Worm (Caenorhabditis elegans): ENCODE results near the gene C07A9.9.

C07A9.9 gene

DNA sequence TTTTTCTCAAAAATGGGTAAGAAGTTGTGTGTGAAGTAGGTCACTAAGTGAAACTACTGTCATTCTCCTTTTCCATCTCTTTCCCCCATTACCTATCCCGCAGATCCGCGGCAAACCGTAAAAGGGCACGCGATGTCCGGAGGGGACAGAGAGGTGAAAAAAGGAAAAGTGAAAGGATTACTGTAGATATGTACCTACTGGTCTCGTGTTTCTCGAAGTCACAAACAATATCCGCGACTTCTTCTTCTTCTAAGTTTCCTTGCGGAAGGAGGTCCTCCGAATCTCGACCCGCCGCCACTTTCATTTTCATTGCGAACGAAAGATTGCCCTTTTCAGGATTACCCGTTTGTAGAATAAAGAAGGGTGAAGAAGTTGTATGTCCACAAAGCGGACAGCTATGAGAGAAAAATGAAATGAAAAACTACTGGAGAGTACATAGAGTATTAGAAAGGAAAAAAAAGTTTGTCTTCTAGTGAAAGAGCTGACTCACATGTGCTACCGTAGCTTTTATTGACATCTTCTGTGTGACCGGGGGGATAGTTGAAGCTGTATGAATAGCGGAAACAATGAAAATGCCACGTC lies 20.9 kb downstream of the C07A9.9 start:
- TF ChIP-seq nhr-25 (tag; optimal IDR thresholded peaks at IDR 0.05) (peak; percentile 10), nhr-23 (tag; optimal IDR thresholded peaks at IDR 0.05) (peak; percentile 84), nhr-43 (tag; optimal IDR thresholded peaks at IDR 0.05; ENCODE audit: poor library complexity, severe bottlenecking) (peak; percentile 66), ztf-11 (tag; optimal IDR thresholded peaks at IDR 0.05) (no peak)

DNA sequence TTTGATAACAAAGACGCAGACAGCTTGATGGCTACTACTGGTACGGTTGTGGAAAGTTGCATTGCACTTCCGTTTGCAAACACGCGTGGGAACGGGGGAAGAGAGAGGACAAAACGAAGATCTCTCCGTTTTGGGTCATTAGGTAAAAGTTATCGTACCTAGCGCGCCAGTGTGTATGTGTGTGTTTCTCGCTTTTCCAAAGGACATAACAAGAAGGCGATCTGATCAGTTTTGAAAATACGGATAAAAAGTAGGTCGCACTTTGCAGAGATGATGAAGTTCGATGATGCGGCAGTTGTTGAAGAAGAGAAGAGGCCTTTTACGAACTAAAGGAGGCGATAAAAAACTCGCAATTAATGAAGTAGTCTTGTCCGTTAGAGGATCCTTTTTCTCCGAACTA lies 22.3 kb downstream of the C07A9.9 start:
- TF ChIP-seq ceh-28 (tag; optimal IDR thresholded peaks at IDR 0.05) (no peak), nhr-23 (tag; optimal IDR thresholded peaks at IDR 0.05) (peak; percentile 59), unc-39 (tag; optimal IDR thresholded peaks at IDR 0.05) (no peak), nhr-43 (tag; optimal IDR thresholded peaks at IDR 0.05; ENCODE audit: poor library complexity, severe bottlenecking) (no peak), elt-1 (tag; optimal IDR thresholded peaks at IDR 0.05) (no peak), elt-3 (tag; optimal IDR thresholded peaks at IDR 0.05) (peak in 1 of 3 experiments; percentile 66), snpc-4 (tag; optimal IDR thresholded peaks at IDR 0.05) (no peak), R02D3.7 (tag; optimal IDR thresholded peaks at IDR 0.05) (no peak), nhr-28 (tag; optimal IDR thresholded peaks at IDR 0.05) (no peak), lsy-12 (tag; optimal IDR thresholded peaks at IDR 0.05) (no peak)

DNA sequence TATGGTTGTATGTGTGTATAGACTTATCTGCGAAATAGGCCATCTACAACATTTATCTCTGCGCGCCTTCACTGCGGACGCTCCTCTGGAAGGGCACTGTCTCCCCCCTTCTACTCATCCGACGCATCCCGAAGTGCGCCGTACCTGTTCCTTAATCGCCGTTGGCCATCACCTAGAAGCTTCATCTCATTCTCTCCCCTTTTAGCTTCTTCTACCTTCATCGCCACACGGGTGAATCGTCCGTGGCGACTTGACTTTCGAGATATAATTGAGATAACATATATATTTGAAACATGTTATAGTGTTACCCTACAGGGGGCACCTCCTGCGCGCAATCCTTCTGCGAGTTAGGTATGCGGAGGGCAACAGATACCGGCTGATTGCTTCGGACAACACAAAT lies 25.3 kb downstream of the C07A9.9 start:
- no peak for TF ChIP-seq nhr-67 (tag; optimal IDR thresholded peaks at IDR 0.05)
- peak; percentile 16 for TF ChIP-seq nhr-23 (tag; optimal IDR thresholded peaks at IDR 0.05)

DNA sequence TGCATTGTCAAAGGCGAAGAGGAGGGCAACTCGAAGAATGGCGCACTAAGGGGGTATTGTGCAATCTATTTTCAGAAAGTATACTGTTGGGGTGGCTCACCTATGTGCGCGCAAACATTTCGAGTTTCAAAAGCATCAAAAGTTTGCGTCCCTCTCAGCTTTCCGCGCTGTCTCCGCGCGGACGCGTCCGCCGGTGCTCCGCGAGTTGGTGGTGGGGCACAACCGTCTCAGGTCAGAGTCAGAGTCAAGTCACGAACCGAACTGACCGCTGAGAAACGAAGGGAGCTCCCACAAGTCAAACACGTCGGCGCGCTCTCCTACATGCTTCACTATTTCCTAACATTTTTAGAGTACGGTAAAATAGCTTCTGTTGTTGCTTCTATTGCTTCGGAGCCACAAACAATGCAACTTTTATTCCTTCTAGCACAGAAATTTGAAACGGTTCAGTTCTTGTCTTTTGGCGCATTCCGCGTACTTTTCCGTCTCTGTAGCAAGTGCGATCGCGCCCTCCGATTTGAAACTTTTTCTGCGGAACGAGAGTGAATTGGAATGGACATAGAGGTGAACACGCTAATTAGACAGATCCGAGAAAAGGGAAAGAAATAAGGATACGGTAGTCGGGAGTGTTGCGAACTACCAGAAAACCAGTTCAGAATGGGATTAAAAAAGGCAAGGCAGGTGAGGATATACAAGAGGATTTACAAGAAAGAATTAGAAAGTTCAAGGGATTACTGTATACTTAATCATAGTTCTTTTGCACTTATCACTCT lies 28.0 kb downstream of the C07A9.9 start:
- TF ChIP-seq aly-2 (tag; optimal IDR thresholded peaks at IDR 0.05) (no peak), nhr-23 (tag; optimal IDR thresholded peaks at IDR 0.05) (peak; percentile 30)

DNA sequence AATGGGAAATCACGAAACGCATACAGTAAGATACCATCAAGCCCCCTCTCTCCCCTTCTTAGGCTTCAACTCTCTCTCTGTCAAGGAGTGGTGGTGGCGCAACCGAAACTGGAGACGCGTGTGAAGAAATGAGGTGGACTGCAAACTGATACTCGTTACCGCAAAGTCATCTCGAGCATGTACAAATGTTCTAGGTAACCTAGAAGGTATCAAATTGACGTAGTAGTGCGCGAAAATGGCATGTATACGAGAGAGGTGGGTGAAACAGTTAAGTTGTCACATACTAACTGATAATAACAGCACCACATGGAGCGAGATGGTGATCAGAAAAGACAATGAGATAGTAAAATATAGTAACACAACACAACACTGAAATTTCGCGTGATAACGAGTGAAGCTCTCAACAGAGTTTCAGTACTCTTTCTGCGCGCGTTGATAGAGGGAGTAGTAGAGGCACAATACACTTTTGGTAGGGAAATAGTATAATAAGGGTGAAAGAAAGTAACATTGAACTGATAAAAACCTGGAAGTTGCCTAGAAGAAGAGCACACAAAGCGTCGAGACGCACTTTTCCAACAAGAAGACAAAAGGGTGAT lies 29.2 kb downstream of the C07A9.9 start:
- peak; percentile 9 for TF ChIP-seq pha-4 (tag; optimal IDR thresholded peaks at IDR 0.05)
- TF ChIP-seq nfya-1 (tag; optimal IDR thresholded peaks at IDR 0.05; ENCODE audit: insufficient read depth) = no peak
- no peak for TF ChIP-seq nhr-237 (tag; optimal IDR thresholded peaks at IDR 0.05)
- no peak for TF ChIP-seq lsy-12 (tag; optimal IDR thresholded peaks at IDR 0.05)
- TF ChIP-seq lin-15B (tag; optimal IDR thresholded peaks at IDR 0.05) = no peak
- TF ChIP-seq nhr-25 (tag; optimal IDR thresholded peaks at IDR 0.05) = no peak
- TF ChIP-seq fkh-2 (tag; optimal IDR thresholded peaks at IDR 0.05) = no peak
- TF ChIP-seq nhr-23 (tag; optimal IDR thresholded peaks at IDR 0.05) = no peak
- TF ChIP-seq jun-1 (tag; optimal IDR thresholded peaks at IDR 0.05) = peak; percentile 6
- no peak for TF ChIP-seq hmg-11 (tag; optimal IDR thresholded peaks at IDR 0.05)
- TF ChIP-seq unc-62 (GFP tag; optimal IDR thresholded peaks at IDR 0.05) = no peak
- no peak for TF ChIP-seq ztf-4 (tag; optimal IDR thresholded peaks at IDR 0.05)
- no peak for TF ChIP-seq zag-1 (tag; optimal IDR thresholded peaks at IDR 0.05)
- TF ChIP-seq egl-5 (tag; optimal IDR thresholded peaks at IDR 0.05) = no peak
- TF ChIP-seq nhr-43 (tag; optimal IDR thresholded peaks at IDR 0.05; ENCODE audit: poor library complexity, severe bottlenecking) = no peak
- TF ChIP-seq fkh-10 (GFP tag; optimal IDR thresholded peaks at IDR 0.05) = no peak
- peak; percentile 97 for TF ChIP-seq pqm-1 (tag; optimal IDR thresholded peaks at IDR 0.05)
- TF ChIP-seq nhr-28 (tag; optimal IDR thresholded peaks at IDR 0.05) = no peak
- TF ChIP-seq fos-1 (tag; optimal IDR thresholded peaks at IDR 0.05) = no peak
- TF ChIP-seq nhr-76 (tag; optimal IDR thresholded peaks at IDR 0.05) = no peak
- peak; percentile 94 for TF ChIP-seq elt-2 (tag; optimal IDR thresholded peaks at IDR 0.05)

DNA sequence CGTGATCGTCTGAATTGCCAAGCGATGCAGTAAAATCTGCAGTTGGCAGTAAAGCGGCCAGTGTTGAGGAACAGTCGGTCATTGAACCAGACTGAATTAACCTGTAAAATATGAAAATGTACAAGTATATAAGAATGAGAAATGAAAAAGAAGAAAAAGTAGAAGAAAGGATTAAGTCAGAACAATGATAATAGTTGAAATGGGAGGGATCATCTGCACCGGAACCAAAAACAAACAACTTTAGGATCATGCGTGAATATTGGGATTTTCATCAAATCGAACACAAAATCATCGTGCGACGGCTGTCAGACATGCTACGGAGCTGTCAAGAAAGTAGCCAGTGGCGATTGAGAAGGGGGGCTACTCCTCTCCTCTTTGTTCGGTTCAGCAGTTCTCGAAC lies 30.4 kb downstream of the C07A9.9 start, which contains the start of gene gei-13:
gei-13 (minus strand) TSS at position 101 of the 400 bp plus-strand sequence.
- TF ChIP-seq egl-5 (tag; optimal IDR thresholded peaks at IDR 0.05) (no peak), nhr-23 (tag; optimal IDR thresholded peaks at IDR 0.05) (no peak), zag-1 (tag; optimal IDR thresholded peaks at IDR 0.05) (no peak), nhr-25 (tag; optimal IDR thresholded peaks at IDR 0.05) (no peak), nhr-77 (tag; optimal IDR thresholded peaks at IDR 0.05) (no peak), nhr-237 (tag; optimal IDR thresholded peaks at IDR 0.05) (no peak), nhr-11 (tag; optimal IDR thresholded peaks at IDR 0.05) (no peak), nhr-12 (tag; optimal IDR thresholded peaks at IDR 0.05) (no peak), jun-1 (tag; optimal IDR thresholded peaks at IDR 0.05) (no peak), pha-4 (tag; optimal IDR thresholded peaks at IDR 0.05) (no peak), fkh-10 (GFP tag; optimal IDR thresholded peaks at IDR 0.05) (no peak), ceh-28 (tag; optimal IDR thresholded peaks at IDR 0.05) (no peak), ceh-9 (tag; optimal IDR thresholded peaks at IDR 0.05) (no peak), snpc-4 (tag; optimal IDR thresholded peaks at IDR 0.05) (no peak), ceh-82 (tag; optimal IDR thresholded peaks at IDR 0.05) (no peak), nhr-76 (tag; optimal IDR thresholded peaks at IDR 0.05) (no peak)

All from whole organism, L3 larva.